Worm (Caenorhabditis elegans): ENCODE measurements around the gene JC8.4.

Gene JC8.4

DNA sequence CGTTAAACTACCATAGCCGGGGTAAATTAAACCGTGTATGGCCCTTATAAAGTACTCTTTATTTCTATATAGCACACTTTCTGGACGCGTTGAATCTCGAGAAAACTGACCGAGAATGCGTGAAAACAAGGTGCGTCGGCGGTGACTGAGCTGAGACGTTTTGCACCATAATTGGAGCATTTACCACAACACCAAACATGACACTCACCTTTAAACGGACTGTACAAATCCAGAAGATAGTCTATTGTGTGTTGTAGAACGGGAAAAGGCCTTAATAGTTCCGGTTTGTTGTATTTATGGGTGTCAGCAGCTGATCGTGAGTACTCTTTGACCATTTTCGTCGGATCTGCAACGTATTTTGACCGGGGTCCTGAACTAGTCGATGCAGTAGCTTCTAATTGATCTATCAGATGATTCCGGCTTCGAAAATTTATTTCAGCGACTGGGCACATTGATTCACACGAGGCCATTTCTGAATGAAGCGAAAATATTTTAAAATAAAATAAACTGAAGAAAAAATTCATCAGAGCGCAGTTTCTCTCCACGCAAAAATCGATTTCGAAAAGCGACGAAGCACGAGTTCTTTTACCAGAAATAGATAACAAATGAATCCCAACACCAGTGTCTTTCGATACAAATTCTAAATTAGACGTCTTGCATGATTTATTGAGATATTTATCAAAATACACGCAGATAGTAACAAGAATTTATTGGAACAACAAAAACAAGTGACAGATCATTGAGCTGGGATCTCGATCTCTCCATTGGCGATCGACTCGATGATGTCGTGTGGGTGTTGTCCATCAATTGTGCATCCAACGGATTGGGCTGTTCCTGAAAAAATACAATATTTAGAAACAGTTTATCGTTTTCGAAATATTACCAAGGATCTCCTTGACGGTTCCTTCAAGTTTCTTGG, 4.3 kb upstream of the JC8.4 start, which contains the start of gene tag-115:
TSS of gene tag-115 (minus strand) at position 472 of the 919 bp plus-strand sequence.
- TF ChIP-seq sea-2 (GFP tag; IDR thresholded peaks at IDR 0.05) (no peak), ceh-40 (GFP tag; IDR thresholded peaks at IDR 0.05) (no peak), T07F8.4 (tag; optimal IDR thresholded peaks at IDR 0.05) (no peak), let-607 (tag; optimal IDR thresholded peaks at IDR 0.05) (peak in 1 of 2 experiments; percentile 69), attf-5 (GFP tag; optimal IDR thresholded peaks at IDR 0.05) (peak; percentile 5), lsl-1 (GFP tag; optimal IDR thresholded peaks at IDR 0.05) (peak; percentile 66), madf-8 (GFP tag; conservative IDR thresholded peaks at IDR 0.05) (no peak; the same call in 1 of the 2 replicates), K11D2.4 (GFP tag; IDR thresholded peaks at IDR 0.05) (no peak), nhr-120 (GFP tag; IDR thresholded peaks at IDR 0.05) (no peak), D2030.7 (GFP tag; IDR thresholded peaks at IDR 0.05) (peak; percentile 43; the same call in 1 of the 2 replicates), pha-4 (tag; optimal IDR thresholded peaks at IDR 0.05) (no peak), rcor-1 (GFP tag; IDR thresholded peaks at IDR 0.05) (peak; percentile 50), lin-54 (GFP tag; optimal IDR thresholded peaks at IDR 0.05) (peak; percentile 92), attf-6 (GFP tag; IDR thresholded peaks at IDR 0.05) (peak; percentile 91), xnd-1 (tag; optimal IDR thresholded peaks at IDR 0.05) (peak; percentile 54), C17E4.6 (GFP tag; IDR thresholded peaks at IDR 0.05) (peak; percentile 52; the same call in 1 of the 2 replicates), ztf-25 (GFP tag; IDR thresholded peaks at IDR 0.05) (no peak), ceh-91 (GFP tag; IDR thresholded peaks at IDR 0.05) (peak; percentile 26; the same call in 1 of the 2 replicates), lir-1 (GFP tag; conservative IDR thresholded peaks at IDR 0.05) (no peak), fkh-3 (tag; optimal IDR thresholded peaks at IDR 0.05) (peak; percentile 49), snpc-1.3 (tag; optimal IDR thresholded peaks at IDR 0.05; ENCODE audit: insufficient read depth) (peak; percentile 94), nhr-90 (tag; optimal IDR thresholded peaks at IDR 0.05) (peak; percentile 1), egl-44 (GFP tag; IDR thresholded peaks at IDR 0.05) (no peak), lin-35 (GFP tag; optimal IDR thresholded peaks at IDR 0.05) (peak in 1 of 3 experiments; percentile 79), mcd-1 (GFP tag; IDR thresholded peaks at IDR 0.05) (peak; percentile 66), F55B11.4 (tag; optimal IDR thresholded peaks at IDR 0.05; ENCODE audit: borderline replicate concordance, insufficient read depth) (no peak), nfya-2 (GFP tag; IDR thresholded peaks at IDR 0.05) (no peak), him-1 (tag; optimal IDR thresholded peaks at IDR 0.05) (no peak), snpc-4 (GFP tag; optimal IDR thresholded peaks at IDR 0.05) (peak; percentile 83), snpc-4 (tag; optimal IDR thresholded peaks at IDR 0.05) (peak in 3 of 4 experiments; percentile 56 to 69 (median 64)), unc-130 (GFP tag; optimal IDR thresholded peaks at IDR 0.05) (peak; percentile 63), attf-3 (GFP tag; conservative IDR thresholded peaks at IDR 0.05) (no peak), F22D6.2 (tag; optimal IDR thresholded peaks at IDR 0.05) (no peak), dpl-1 (GFP tag; optimal IDR thresholded peaks at IDR 0.05) (no peak), nfyb-1 (GFP tag; IDR thresholded peaks at IDR 0.05) (peak; percentile 82), Y53F4B.3 (GFP tag; IDR thresholded peaks at IDR 0.05) (no peak), efl-1 (GFP tag; optimal IDR thresholded peaks at IDR 0.05) (peak; percentile 6), nhr-179 (tag; optimal IDR thresholded peaks at IDR 0.05) (no peak), F37B4.10 (GFP tag; IDR thresholded peaks at IDR 0.05) (no peak), dpff-1 (tag; optimal IDR thresholded peaks at IDR 0.05) (no peak), madf-6 (GFP tag; IDR thresholded peaks at IDR 0.05) (peak; percentile 80), aptf-2 (GFP tag; conservative IDR thresholded peaks at IDR 0.05) (no peak), F33H1.4 (GFP tag; IDR thresholded peaks at IDR 0.05) (no peak; the same call in none of the 2 replicates), unc-62 (GFP tag; optimal IDR thresholded peaks at IDR 0.05) (no peak), F23B12.7 (tag; optimal IDR thresholded peaks at IDR 0.05; ENCODE audit: insufficient read depth) (peak; percentile 46), T26A5.8 (tag; optimal IDR thresholded peaks at IDR 0.05) (no peak)

All from whole organism, young adult.